Worm (Caenorhabditis elegans) whole organism, midembryonic: ENCODE results near the gene srh-69.
"Not testable (repeated sequence)": the region's sequence is repeated elsewhere in the genome, so short reads cannot be mapped to it uniquely, and the experiment has no call there.

Experiments
- T22C8.4 ChIP-seq: fragments of 200-800 bp; sonication (Bioruptor generic); IDR thresholded peaks from 2 replicates; pipeline ENCODE4 v1.3.6; 2022; ENCODE audit warnings: missing genetic modification characterization, missing compliant biosample characterization
- cog-1 ChIP-seq: sonication (generic microtip); optimal IDR thresholded peaks from 2 replicates; lab custom pipeline; 2016; ENCODE audit warnings: missing genetic modification characterization, missing compliant biosample characterization
- flt-1 ChIP-seq: fragments of 200-800 bp; sonication (Bioruptor generic); IDR thresholded peaks from 2 replicates; pipeline ENCODE4 v1.3.6; 2022; ENCODE audit warnings: missing genetic modification characterization, missing compliant biosample characterization
- klf-2 ChIP-seq: fragments of 200-800 bp; sonication (Bioruptor generic); conservative IDR thresholded peaks from 2 replicates; pipeline ENCODE4 v1.3.6; 2022; ENCODE audit warnings: missing genetic modification reagents, missing genetic modification characterization, missing compliant biosample characterization
- med-1 ChIP-seq: sonication (generic microtip); optimal IDR thresholded peaks from 2 replicates; lab custom pipeline; 2017; ENCODE audit warnings: missing genetic modification characterization, mild to moderate bottlenecking, missing compliant biosample characterization, antibody characterized with exemption, missing genetic modification reagents; ENCODE audit not compliant: insufficient read depth
- ref-1 ChIP-seq: fragments of 200-800 bp; sonication (Bioruptor generic); conservative IDR thresholded peaks from 2 replicates; pipeline ENCODE4 v1.3.6; 2022; ENCODE audit warnings: missing genetic modification reagents, missing genetic modification characterization, missing compliant biosample characterization
- tab-1 ChIP-seq: fragments of 200-800 bp; sonication (Bioruptor generic); IDR thresholded peaks from 2 replicates; pipeline ENCODE4 v1.3.6; 2022; ENCODE audit warnings: missing genetic modification characterization, missing compliant biosample characterization
- ztf-23 ChIP-seq: fragments of 200-800 bp; sonication (Bioruptor generic); IDR thresholded peaks from 2 replicates; pipeline ENCODE4 v1.3.6; 2022; ENCODE audit warnings: missing genetic modification reagents, missing genetic modification characterization, missing compliant biosample characterization
- ztf-29 ChIP-seq: fragments of 200-800 bp; sonication (Bioruptor generic); IDR thresholded peaks from 2 replicates; pipeline ENCODE4 v1.3.6; 2022; ENCODE audit warnings: missing genetic modification reagents, missing genetic modification characterization, missing compliant biosample characterization

srh-69 gene

ce11 chrII:12539395-12539794 lies 24.9 kb upstream of the srh-69 start:
- TF ChIP-seq flt-1 (GFP tag; lab: Robert Waterston, UW) (no peak), klf-2 (no peak), tab-1 (GFP tag; lab: Robert Waterston, UW) (no peak), ztf-29 (GFP tag; lab: Robert Waterston, UW) (no peak)

- TF ChIP-seq tab-1, ztf-23, ztf-29 (GFP tag; lab: Robert Waterston, UW): not testable (repeated sequence)
Observed at ce11 chrII:12536203-12536602, 21.7 kb upstream of the srh-69 start, which contains the start of gene F49C5.3. Gene F49C5.3, plus strand, starts transcription at chrII:12536503.

DNA sequence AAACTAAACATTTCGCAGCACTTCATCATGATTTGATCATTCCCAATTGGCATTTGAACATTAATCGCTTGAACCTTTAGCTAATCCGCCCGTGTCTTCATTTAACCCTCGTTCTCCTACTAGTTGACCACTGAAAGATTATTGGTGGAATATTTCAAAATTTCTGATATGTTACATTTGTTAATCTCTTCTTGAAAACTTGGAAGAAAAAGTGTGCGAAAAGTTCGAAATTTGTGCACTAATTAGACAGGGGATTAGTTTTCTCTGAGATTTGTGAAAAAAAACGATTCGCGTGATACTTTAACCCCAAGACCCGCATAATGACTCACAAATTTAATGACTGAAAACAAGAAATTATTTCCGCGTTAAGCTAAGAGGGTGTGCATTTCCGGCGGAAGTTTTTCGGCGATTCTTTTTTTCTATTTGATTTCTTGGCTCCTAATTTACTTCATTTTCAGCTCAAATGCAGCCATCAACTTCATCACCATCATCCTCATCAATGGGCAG lies 20.8 kb upstream of the srh-69 start, which contains the start of gene nimk-1:
Gene nimk-1 (plus strand): TSS at position 457 of the 507 bp plus-strand sequence.
- TF ChIP-seq T22C8.4 (no peak), med-1 (GFP tag; lab: Kevin White, UChicago) (no peak), ztf-29 (GFP tag; lab: Robert Waterston, UW) (no peak), ref-1 (GFP tag; lab: Robert Waterston, UW) (no peak), klf-2 (no peak), cog-1 (tag; lab: Kevin White, UChicago) (no peak), ztf-23 (GFP tag; lab: Robert Waterston, UW) (no peak), flt-1 (GFP tag; lab: Robert Waterston, UW) (no peak), tab-1 (GFP tag; lab: Robert Waterston, UW) (no peak)

DNA sequence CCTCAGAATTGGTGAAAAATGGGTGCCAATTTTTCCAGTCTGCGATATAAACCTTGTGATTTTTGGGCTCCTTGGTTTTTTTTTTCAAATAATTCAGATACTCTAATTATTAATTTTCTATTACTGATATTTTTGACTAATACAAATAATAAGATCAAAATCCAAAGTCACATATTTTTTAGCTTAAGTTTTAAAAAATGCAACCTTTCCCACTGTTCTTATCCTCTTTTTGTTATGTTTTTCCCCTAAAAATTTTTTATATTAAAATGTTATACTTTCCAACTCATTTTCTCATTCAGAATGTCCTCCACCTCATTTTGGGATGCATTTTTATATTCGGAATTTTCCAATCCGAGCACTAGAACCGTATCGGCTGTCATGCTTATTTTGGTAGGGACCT lies 16.4 kb upstream of the srh-69 start, which contains the start of gene srx-120:
Gene srx-120 (plus strand): TSS at position 301 of the 400 bp plus-strand sequence.
- TF ChIP-seq flt-1 (GFP tag; lab: Robert Waterston, UW) (no peak), ref-1 (GFP tag; lab: Robert Waterston, UW) (no peak), tab-1 (GFP tag; lab: Robert Waterston, UW) (no peak), med-1 (GFP tag; lab: Kevin White, UChicago) (no peak), ztf-23 (GFP tag; lab: Robert Waterston, UW) (no peak), klf-2 (no peak), cog-1 (tag; lab: Kevin White, UChicago) (no peak), ztf-29 (GFP tag; lab: Robert Waterston, UW) (no peak)

ce11 chrII:12527947-12528346 lies 13.4 kb upstream of the srh-69 start, which contains the start of gene srx-119:
Gene srx-119, plus strand, starts transcription at chrII:12528247.
- no peak for TF ChIP-seq ref-1 (GFP tag; lab: Robert Waterston, UW)
- no peak for TF ChIP-seq ztf-23 (GFP tag; lab: Robert Waterston, UW)
- no peak for TF ChIP-seq cog-1 (tag; lab: Kevin White, UChicago)
- TF ChIP-seq T22C8.4 = no peak
- no peak for TF ChIP-seq ztf-29 (GFP tag; lab: Robert Waterston, UW)
- no peak for TF ChIP-seq tab-1 (GFP tag; lab: Robert Waterston, UW)
- TF ChIP-seq med-1 (GFP tag; lab: Kevin White, UChicago) = no peak
- no peak for TF ChIP-seq flt-1 (GFP tag; lab: Robert Waterston, UW)
- TF ChIP-seq klf-2 = no peak

DNA sequence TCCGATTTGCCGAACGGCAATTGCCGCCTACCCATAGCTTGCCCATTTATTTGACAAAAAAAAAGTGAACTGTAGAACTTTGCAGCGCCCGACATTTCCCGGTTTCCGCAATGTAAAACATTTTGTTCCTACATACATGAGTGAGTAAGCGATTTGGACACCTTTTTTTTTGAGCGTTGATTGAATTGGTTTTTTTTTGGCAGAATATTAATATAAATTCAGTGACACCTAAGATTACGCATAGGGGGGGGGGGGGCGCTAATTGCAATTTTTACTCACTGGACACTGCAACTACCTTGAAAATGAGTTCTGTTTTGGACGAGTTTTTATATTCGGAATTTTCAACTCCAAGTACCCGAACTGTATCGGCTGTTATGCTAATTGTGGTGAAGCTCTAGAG lies 11.0 kb upstream of the srh-69 start, which contains the start of gene srx-118:
Gene srx-118 (plus strand): TSS at position 301 of the 400 bp plus-strand sequence.
- no peak for TF ChIP-seq cog-1 (tag; lab: Kevin White, UChicago)
- TF ChIP-seq med-1 (GFP tag; lab: Kevin White, UChicago) = no peak
- TF ChIP-seq ztf-23 (GFP tag; lab: Robert Waterston, UW) = no peak
- TF ChIP-seq ztf-29 (GFP tag; lab: Robert Waterston, UW) = no peak
- no peak for TF ChIP-seq ref-1 (GFP tag; lab: Robert Waterston, UW)
- no peak for TF ChIP-seq klf-2
- no peak for TF ChIP-seq T22C8.4
- no peak for TF ChIP-seq tab-1 (GFP tag; lab: Robert Waterston, UW)
- TF ChIP-seq flt-1 (GFP tag; lab: Robert Waterston, UW) = no peak

DNA sequence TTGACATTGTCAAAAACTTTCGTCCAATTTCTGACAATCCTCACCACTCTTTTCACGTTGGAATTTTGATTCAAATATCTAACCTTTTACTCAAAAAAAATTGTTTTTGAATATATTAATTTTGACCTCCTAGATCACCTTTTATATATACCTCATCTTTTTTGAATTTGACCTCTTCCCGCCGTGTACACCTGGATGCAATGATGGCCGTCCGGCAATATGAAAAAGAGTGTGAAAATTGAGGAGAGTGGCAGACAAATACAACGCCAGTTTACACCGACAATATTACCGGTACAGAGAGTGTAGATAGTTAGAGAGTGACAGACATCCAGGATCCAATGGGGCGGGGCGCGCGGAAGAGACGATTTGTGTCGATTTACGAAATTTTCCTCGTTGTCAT lies 5.1 kb upstream of the srh-69 start, which contains the start of gene ceh-99:
Gene ceh-99 (plus strand): TSS at position 366 of the 400 bp plus-strand sequence.
- TF ChIP-seq med-1 (GFP tag; lab: Kevin White, UChicago) (no peak), flt-1 (GFP tag; lab: Robert Waterston, UW) (0 out of 2 replicates have a peak, but pooled peaks have one; percentile 33)

ce11 chrII:12518809-12519344 lies 4.4 kb upstream of the srh-69 start, which contains the start of gene srh-70:
Gene srh-70, minus strand, starts transcription at chrII:12518859.
- TF ChIP-seq ztf-29 (GFP tag; lab: Robert Waterston, UW) (no peak), ref-1 (GFP tag; lab: Robert Waterston, UW) (no peak), med-1 (GFP tag; lab: Kevin White, UChicago) (no peak), flt-1 (GFP tag; lab: Robert Waterston, UW) (no peak), T22C8.4 (no peak), tab-1 (GFP tag; lab: Robert Waterston, UW) (no peak), klf-2 (no peak), ztf-23 (GFP tag; lab: Robert Waterston, UW) (no peak), cog-1 (tag; lab: Kevin White, UChicago) (no peak)

- no peak for TF ChIP-seq klf-2
- TF ChIP-seq ztf-29 (GFP tag; lab: Robert Waterston, UW) = no peak
- no peak for TF ChIP-seq T22C8.4
- TF ChIP-seq flt-1 (GFP tag; lab: Robert Waterston, UW) = no peak
- TF ChIP-seq cog-1 (tag; lab: Kevin White, UChicago) = no peak
- TF ChIP-seq med-1 (GFP tag; lab: Kevin White, UChicago) = no peak
- TF ChIP-seq tab-1 (GFP tag; lab: Robert Waterston, UW) = no peak
- TF ChIP-seq ref-1 (GFP tag; lab: Robert Waterston, UW) = no peak
- TF ChIP-seq ztf-23 (GFP tag; lab: Robert Waterston, UW) = no peak
Observed at ce11 chrII:12518008-12518407, 3.5 kb upstream of the srh-69 start.
